Worm (Caenorhabditis elegans): ENCODE data around the gene srg-24.

srg-24 gene

ce11 chrII:3076915-3077314 lies 23.5 kb downstream of the srg-24 start, which contains the start of gene Y25C1A.8 (continued):
- TF ChIP-seq ama-1 (optimal IDR thresholded peaks at IDR 0.05) (peak; percentile 20), nfya-1 (tag; optimal IDR thresholded peaks at IDR 0.05; ENCODE audit: insufficient read depth) (peak; percentile 96), snpc-4 (tag; optimal IDR thresholded peaks at IDR 0.05) (peak; percentile 85), nhr-25 (tag; optimal IDR thresholded peaks at IDR 0.05) (peak; percentile 80), nhr-77 (tag; optimal IDR thresholded peaks at IDR 0.05) (peak; percentile 41), elt-1 (tag; optimal IDR thresholded peaks at IDR 0.05) (peak; percentile 71), pqm-1 (tag; optimal IDR thresholded peaks at IDR 0.05) (peak; percentile 32), nhr-23 (tag; optimal IDR thresholded peaks at IDR 0.05) (peak; percentile 89), daf-12 (tag; optimal IDR thresholded peaks at IDR 0.05) (peak; percentile 35)

ce11 chrII:3071012-3071749 lies 29.3 kb downstream of the srg-24 start, which contains the start of gene Y25C1A.7:
TSS of gene Y25C1A.7 (minus strand) at chrII:3071062.
- TF ChIP-seq ceh-28 (tag; optimal IDR thresholded peaks at IDR 0.05), result peak; percentile 34
- no peak for TF ChIP-seq ztf-4 (tag; optimal IDR thresholded peaks at IDR 0.05)
- no peak for TF ChIP-seq snpc-4 (tag; optimal IDR thresholded peaks at IDR 0.05)
- no peak for TF ChIP-seq elt-2 (tag; optimal IDR thresholded peaks at IDR 0.05)
- no peak for TF ChIP-seq nhr-237 (tag; optimal IDR thresholded peaks at IDR 0.05)
- TF ChIP-seq ztf-11 (tag; optimal IDR thresholded peaks at IDR 0.05), result no peak

ce11 chrII:3070182-3070581 lies 30.3 kb downstream of the srg-24 start:
- TF ChIP-seq mml-1 (tag; optimal IDR thresholded peaks at IDR 0.05) (no peak), ceh-28 (tag; optimal IDR thresholded peaks at IDR 0.05) (peak; percentile 97), lin-39 (tag; optimal IDR thresholded peaks at IDR 0.05) (no peak), eor-1 (tag; optimal IDR thresholded peaks at IDR 0.05) (no peak), aly-2 (tag; optimal IDR thresholded peaks at IDR 0.05) (no peak), pqm-1 (tag; optimal IDR thresholded peaks at IDR 0.05) (no peak), nhr-25 (tag; optimal IDR thresholded peaks at IDR 0.05) (no peak), nhr-23 (tag; optimal IDR thresholded peaks at IDR 0.05) (no peak)

- TF ChIP-seq ceh-28 (tag; optimal IDR thresholded peaks at IDR 0.05) (peak; percentile 74), unc-39 (tag; optimal IDR thresholded peaks at IDR 0.05) (no peak), lin-39 (tag; optimal IDR thresholded peaks at IDR 0.05) (no peak)
Observed at ce11 chrII:3068646-3069045, 31.8 kb downstream of the srg-24 start.

ce11 chrII:3067896-3068295 lies 32.5 kb downstream of the srg-24 start:
- TF ChIP-seq nhr-23 (tag; optimal IDR thresholded peaks at IDR 0.05) (no peak), skn-1 (tag; optimal IDR thresholded peaks at IDR 0.05) (no peak), fos-1 (tag; optimal IDR thresholded peaks at IDR 0.05) (no peak), jun-1 (tag; optimal IDR thresholded peaks at IDR 0.05) (no peak), sea-2 (GFP tag; optimal IDR thresholded peaks at IDR 0.05) (no peak), unc-62 (GFP tag; optimal IDR thresholded peaks at IDR 0.05) (no peak), ztf-4 (tag; optimal IDR thresholded peaks at IDR 0.05) (no peak), nhr-28 (tag; optimal IDR thresholded peaks at IDR 0.05) (no peak), ceh-82 (tag; optimal IDR thresholded peaks at IDR 0.05) (no peak), nhr-67 (tag; optimal IDR thresholded peaks at IDR 0.05) (no peak), tbx-2 (tag; optimal IDR thresholded peaks at IDR 0.05) (no peak)

- TF ChIP-seq nhr-237 (tag; optimal IDR thresholded peaks at IDR 0.05) (no peak), unc-62 (GFP tag; optimal IDR thresholded peaks at IDR 0.05) (no peak), ceh-28 (tag; optimal IDR thresholded peaks at IDR 0.05) (peak; percentile 95)
Observed at ce11 chrII:3067447-3067846, 33.0 kb downstream of the srg-24 start.

ce11 chrII:3066401-3066800 lies 34.0 kb downstream of the srg-24 start:
- no peak for TF ChIP-seq nhr-12 (tag; optimal IDR thresholded peaks at IDR 0.05)
- no peak for TF ChIP-seq lin-39 (tag; optimal IDR thresholded peaks at IDR 0.05)
- no peak for TF ChIP-seq skn-1 (tag; optimal IDR thresholded peaks at IDR 0.05)
- no peak for TF ChIP-seq nhr-11 (tag; optimal IDR thresholded peaks at IDR 0.05)
- peak; percentile 78 for TF ChIP-seq ceh-28 (tag; optimal IDR thresholded peaks at IDR 0.05)
